Worm (Caenorhabditis elegans): Measurements from ENCODE around the gene F25B5.6.
A peak's percentile ranks its signal among the peaks of the same experiment; 100 is the strongest.

- TF ChIP-seq nfya-1 (tag; optimal IDR thresholded peaks at IDR 0.05; ENCODE audit: insufficient read depth) (no peak), fos-1 (tag; optimal IDR thresholded peaks at IDR 0.05) (no peak), pha-4 (tag; optimal IDR thresholded peaks at IDR 0.05) (peak; percentile 1), unc-39 (tag; optimal IDR thresholded peaks at IDR 0.05) (no peak), nhr-237 (tag; optimal IDR thresholded peaks at IDR 0.05) (no peak), pqm-1 (tag; optimal IDR thresholded peaks at IDR 0.05) (peak; percentile 85), skn-1 (tag; optimal IDR thresholded peaks at IDR 0.05) (peak; percentile 83), unc-62 (GFP tag; optimal IDR thresholded peaks at IDR 0.05) (no peak)
Measured at ce11 chrIII:5981407-5981806, 32.9 kb upstream of the F25B5.6 start.

All from whole organism, L3 larva.